Worm (Caenorhabditis elegans): ENCODE data around the gene mihp-2.

DNA sequence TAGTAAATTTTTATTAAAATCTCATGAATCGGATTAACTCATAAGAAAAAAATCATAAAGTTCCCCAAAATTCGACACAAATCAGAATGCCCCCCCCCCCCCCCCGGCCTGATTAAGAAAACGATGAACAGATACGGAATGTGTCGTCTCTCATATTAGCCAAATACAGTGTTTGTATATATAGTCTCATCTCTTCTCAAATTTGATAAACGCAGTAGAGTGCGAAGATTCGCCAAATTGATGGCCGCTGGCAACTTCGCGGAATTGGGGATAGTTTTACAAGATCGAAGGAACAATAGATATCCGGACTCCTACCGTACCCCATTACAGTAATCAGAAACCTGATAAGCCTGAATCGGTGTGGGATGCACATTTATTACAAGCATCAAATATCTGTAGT lies 34.0 kb downstream of the mihp-2 start:
- TF ChIP-seq him-1 (tag; optimal IDR thresholded peaks at IDR 0.05) (no peak), dao-5 (tag; optimal IDR thresholded peaks at IDR 0.05) (no peak)

Measured in whole organism, L4/young adult.